Worm (Caenorhabditis elegans) whole organism, L4 larva: Measurements from ENCODE around the gene Y39G8B.7.

Experiments
- F10B5.3 ChIP-seq: sonication (generic microtip); optimal IDR thresholded peaks from 2 replicates; lab custom pipeline; 2016; ENCODE audit warnings: mild to moderate bottlenecking, missing genetic modification characterization, missing compliant biosample characterization
- F26F4.8 ChIP-seq: fragments of 200-800 bp; sonication (Bioruptor generic); conservative IDR thresholded peaks from 2 replicates; pipeline ENCODE4 v1.3.6; 2022; ENCODE audit warnings: missing genetic modification characterization, missing compliant biosample characterization
- F44E2.7 ChIP-seq: fragments of 200-800 bp; sonication (Bioruptor generic); IDR thresholded peaks from 2 replicates; pipeline ENCODE4 v2.1.2; 2022; ENCODE audit warnings: missing genetic modification characterization, missing compliant biosample characterization
- F49E8.2 ChIP-seq: sonication (generic microtip); optimal IDR thresholded peaks from 2 replicates; lab custom pipeline; 2016; ENCODE audit warnings: missing compliant biosample characterization, mild to moderate bottlenecking, missing genetic modification characterization, borderline replicate concordance
- T20F7.1 ChIP-seq: fragments of 200-800 bp; sonication (Bioruptor generic); optimal IDR thresholded peaks from 2 replicates; lab custom pipeline; 2018; ENCODE audit warnings: mild to moderate bottlenecking, missing genetic modification characterization, missing compliant biosample characterization
- Y75B8A.6 ChIP-seq: fragments of 200-800 bp; sonication (Bioruptor generic); IDR thresholded peaks from 2 replicates; pipeline ENCODE4 v1.3.6; 2022; ENCODE audit warnings: missing genetic modification reagents, missing genetic modification characterization, missing compliant biosample characterization
- aha-1 ChIP-seq: fragments of 150-350 bp; peaks from one replicate; lab custom pipeline; 2014; ENCODE audit warnings: missing biosample characterization, missing genetic modification characterization
- arid-1 ChIP-seq: fragments of 200-800 bp; sonication (Bioruptor generic); conservative IDR thresholded peaks from 2 replicates; pipeline ENCODE4 v1.3.6; 2022; ENCODE audit warnings: missing genetic modification reagents, missing genetic modification characterization, missing compliant biosample characterization
- attf-4 ChIP-seq: sonication (generic microtip); optimal IDR thresholded peaks from 3 replicates; lab custom pipeline; 2017; ENCODE audit warnings: missing biosample characterization, missing genetic modification characterization
- ceh-20 ChIP-seq: fragments of 200-800 bp; sonication (Bioruptor generic); IDR thresholded peaks from 2 replicates; pipeline ENCODE4 v1.3.6; 2022; ENCODE audit warnings: missing genetic modification reagents, missing genetic modification characterization, missing compliant biosample characterization
- cey-2 ChIP-seq: sonication (generic microtip); optimal IDR thresholded peaks from 3 replicates; lab custom pipeline; 2017; ENCODE audit warnings: missing genetic modification characterization, mild to moderate bottlenecking, missing compliant biosample characterization, antibody characterized with exemption, borderline replicate concordance; ENCODE audit not compliant: insufficient read depth
- daf-16 ChIP-seq, 3 experiments: sonication (generic microtip); optimal IDR thresholded peaks; 2 replicates each; lab custom pipeline; 2016 to 2017; ENCODE audit warnings: missing genetic modification characterization in 3 of 3, missing genetic modification reagents in 3 of 3, mild to moderate bottlenecking in 2 of 3, missing compliant biosample characterization in 2 of 3, missing biosample characterization in 1 of 3, moderate library complexity in 1 of 3
- daf-19 ChIP-seq: fragments of 200-800 bp; sonication (Bioruptor generic); conservative IDR thresholded peaks from 2 replicates; pipeline ENCODE4 v1.3.6; 2022; ENCODE audit warnings: missing genetic modification characterization, missing compliant biosample characterization
- dmd-9 ChIP-seq: fragments of 200-800 bp; sonication (Bioruptor generic); IDR thresholded peaks from 2 replicates; pipeline ENCODE4 v1.3.6; 2022; ENCODE audit warnings: missing genetic modification reagents, missing genetic modification characterization, missing compliant biosample characterization
- dpl-1 ChIP-seq: fragments of 150-350 bp; optimal IDR thresholded peaks from 2 replicates; lab custom pipeline; 2014; ENCODE audit warnings: missing biosample characterization, missing genetic modification reagents, missing genetic modification characterization
- dve-1 ChIP-seq: sonication (generic microtip); optimal IDR thresholded peaks from 2 replicates; lab custom pipeline; 2017; ENCODE audit warnings: antibody characterized with exemption, mild to moderate bottlenecking, missing genetic modification characterization, missing compliant biosample characterization; ENCODE audit not compliant: insufficient read depth
- egl-27 ChIP-seq: sonication (generic microtip); optimal IDR thresholded peaks from 3 replicates; lab custom pipeline; 2017; ENCODE audit warnings: missing biosample characterization, missing genetic modification reagents, missing genetic modification characterization
- fkh-10 ChIP-seq: fragments of 150-350 bp; optimal IDR thresholded peaks from 2 replicates; lab custom pipeline; 2014; ENCODE audit warnings: missing biosample characterization, missing genetic modification reagents, missing genetic modification characterization
- hif-1 ChIP-seq, 2 experiments: sonication (generic microtip); optimal IDR thresholded peaks; 2 replicates each; lab custom pipeline; 2016 to 2017; ENCODE audit warnings: missing compliant biosample characterization in 2 of 2, missing genetic modification characterization in 2 of 2, missing genetic modification reagents in 2 of 2, missing genotype in 2 of 2, mild to moderate bottlenecking in 1 of 2
- hlh-11 ChIP-seq: fragments of 200-800 bp; sonication (Bioruptor generic); optimal IDR thresholded peaks from 2 replicates; lab custom pipeline; 2018; ENCODE audit warnings: mild to moderate bottlenecking, missing genetic modification characterization, missing compliant biosample characterization
- hlh-30 ChIP-seq: sonication (generic microtip); optimal IDR thresholded peaks from 2 replicates; lab custom pipeline; 2017; ENCODE audit warnings: antibody characterized with exemption, mild to moderate bottlenecking, missing genetic modification characterization, missing compliant biosample characterization; ENCODE audit not compliant: insufficient read depth
- jun-1 ChIP-seq: fragments of 150-350 bp; optimal IDR thresholded peaks from 2 replicates; lab custom pipeline; 2014; ENCODE audit warnings: missing biosample characterization, missing genetic modification reagents, missing genetic modification characterization
- lin-1 ChIP-seq: fragments of 200-800 bp; sonication (Bioruptor generic); IDR thresholded peaks from 2 replicates; pipeline ENCODE4 v1.3.6; 2022; ENCODE audit warnings: missing genetic modification reagents, missing genetic modification characterization, missing compliant biosample characterization
- lin-13 ChIP-seq: fragments of 150-350 bp; optimal IDR thresholded peaks from 2 replicates; lab custom pipeline; 2014; ENCODE audit warnings: missing biosample characterization, missing genetic modification reagents, missing genetic modification characterization
- lin-38 ChIP-seq: fragments of 200-800 bp; sonication (Bioruptor generic); IDR thresholded peaks from 2 replicates; pipeline ENCODE4 v1.3.6; 2022; ENCODE audit warnings: missing genetic modification reagents, missing genetic modification characterization, missing compliant biosample characterization
- lin-39 ChIP-seq: fragments of 150-350 bp; optimal IDR thresholded peaks from 2 replicates; lab custom pipeline; 2014; ENCODE audit warnings: missing biosample characterization, missing genetic modification reagents, missing genetic modification characterization
- lsy-2 ChIP-seq, 2 experiments: fragments of 150-350 bp in 1 of 2; sonication (generic microtip) in 1 of 2; optimal IDR thresholded peaks; 2 replicates each; lab custom pipeline; 2014 to 2017; ENCODE audit warnings: missing biosample characterization in 2 of 2, missing genetic modification characterization in 2 of 2
- mdt-29 ChIP-seq: fragments of 200-800 bp; sonication (Bioruptor generic); IDR thresholded peaks from 2 replicates; pipeline ENCODE4 v1.3.6; 2022; ENCODE audit warnings: missing genetic modification reagents, missing genetic modification characterization, missing compliant biosample characterization
- mes-2 ChIP-seq: sonication (generic microtip); optimal IDR thresholded peaks from 2 replicates; lab custom pipeline; 2016; ENCODE audit warnings: missing genotype, mild to moderate bottlenecking, missing genetic modification characterization, missing compliant biosample characterization; ENCODE audit not compliant: poor library complexity, severe bottlenecking
- mxl-2 ChIP-seq: fragments of 200-800 bp; sonication (Bioruptor generic); conservative IDR thresholded peaks from 2 replicates; pipeline ENCODE4 v1.3.6; 2022; ENCODE audit warnings: missing genetic modification reagents, missing genetic modification characterization, missing compliant biosample characterization
- nhr-102 ChIP-seq: sonication (generic microtip); optimal IDR thresholded peaks from 2 replicates; lab custom pipeline; 2016; ENCODE audit warnings: mild to moderate bottlenecking, missing genetic modification characterization, moderate library complexity, missing compliant biosample characterization
- nhr-11 ChIP-seq: fragments of 150-350 bp; optimal IDR thresholded peaks from 2 replicates; lab custom pipeline; 2014; ENCODE audit warnings: missing biosample characterization, missing genetic modification characterization
- nhr-111 ChIP-seq: fragments of 200-800 bp; sonication (Bioruptor generic); optimal IDR thresholded peaks from 2 replicates; lab custom pipeline; 2018; ENCODE audit warnings: mild to moderate bottlenecking, missing genetic modification characterization, missing compliant biosample characterization
- nhr-42 ChIP-seq: fragments of 200-800 bp; sonication (Bioruptor generic); IDR thresholded peaks from 2 replicates; pipeline ENCODE4 v1.3.6; 2022; ENCODE audit warnings: missing genetic modification characterization, missing compliant biosample characterization
- nhr-6 ChIP-seq: fragments of 150-350 bp; optimal IDR thresholded peaks from 2 replicates; lab custom pipeline; 2014; ENCODE audit warnings: missing biosample characterization, missing genetic modification characterization
- pha-4 ChIP-seq, 2 experiments: fragments of 150-350 bp in 1 of 2; fragments of 200-800 bp in 1 of 2; sonication (Bioruptor generic) in 1 of 2; IDR thresholded peaks in 1 of 2; optimal IDR thresholded peaks in 1 of 2; 2 replicates each; pipeline versions ENCODE4 v1.3.6 to Lab custom; 2014 to 2022; ENCODE audit warnings: missing genetic modification characterization in 2 of 2, missing genetic modification reagents in 2 of 2, missing biosample characterization in 1 of 2, missing compliant biosample characterization in 1 of 2
- spr-1 ChIP-seq: sonication (generic microtip); optimal IDR thresholded peaks from 2 replicates; lab custom pipeline; 2016; ENCODE audit warnings: mild to moderate bottlenecking, missing genetic modification characterization, missing compliant biosample characterization
- tag-97 ChIP-seq: fragments of 200-800 bp; sonication (Bioruptor generic); IDR thresholded peaks from 2 replicates; pipeline ENCODE4 v1.3.6; 2022; ENCODE audit warnings: missing genetic modification characterization, missing compliant biosample characterization
- unc-62 ChIP-seq, 3 experiments: fragments of 150-350 bp in 1 of 3; sonication (generic microtip); optimal IDR thresholded peaks in 2 of 3; peaks in 1 of 3; 1 replicate in 1 of 3; 2 replicates in 2 of 3; lab custom pipeline; 2014 to 2017; ENCODE audit warnings: missing biosample characterization in 3 of 3, missing genetic modification characterization in 3 of 3, missing genetic modification reagents in 3 of 3, missing genotype in 1 of 3
- vab-7 ChIP-seq: fragments of 200-800 bp; sonication (Bioruptor generic); IDR thresholded peaks from 2 replicates; pipeline ENCODE4 v1.3.6; 2022; ENCODE audit warnings: missing genetic modification reagents, missing genetic modification characterization, missing compliant biosample characterization
- zag-1 ChIP-seq: fragments of 150-350 bp; optimal IDR thresholded peaks from 2 replicates; lab custom pipeline; 2014; ENCODE audit warnings: missing biosample characterization, missing genetic modification characterization
- zfp-2 ChIP-seq: sonication (generic microtip); optimal IDR thresholded peaks from 2 replicates; lab custom pipeline; 2016; ENCODE audit warnings: mild to moderate bottlenecking, missing genetic modification characterization, missing compliant biosample characterization

The Y39G8B.7 gene

ce11 chrII:14042836-14043604, 48.2 kb upstream of the Y39G8B.7 start (continued):
- TF ChIP-seq lin-38 (no peak), cey-2 (tag; lab: Kevin White, UChicago) (no peak), mes-2 (tag; lab: Kevin White, UChicago) (peak; percentile 34), hlh-30 (tag; lab: Kevin White, UChicago) (peak; percentile 59), hlh-11 (tag; lab: Kevin White, UChicago) (peak; percentile 55), dpl-1 (GFP tag; lab: Kevin White, UChicago) (no peak), Y75B8A.6 (GFP tag; lab: Robert Waterston, UW) (no peak), zfp-2 (tag; lab: Kevin White, UChicago) (no peak), unc-62 (GFP tag; optimal IDR thresholded peaks at IDR 0.05 in 1 of 2; lab: Kevin White, UChicago) (no peak), unc-62 (tag; optimal IDR thresholded peaks at IDR 0.05; lab: Kevin White, UChicago) (no peak), nhr-111 (GFP tag; lab: Kevin White, UChicago) (no peak), F26F4.8 (GFP tag; lab: Robert Waterston, UW) (no peak), daf-16 (GFP tag; optimal IDR thresholded peaks at IDR 0.05; lab: Kevin White, UChicago) (no peak), daf-16 (tag; optimal IDR thresholded peaks at IDR 0.05; lab: Kevin White, UChicago) (peak; percentile 89), lsy-2 (tag; optimal IDR thresholded peaks at IDR 0.05; lab: Kevin White, UChicago) (peak in 1 of 2 experiments; percentile 12), vab-7 (GFP tag; lab: Robert Waterston, UW) (no peak), arid-1 (0 out of 2 replicates have a peak, but pooled peaks have one; percentile 6), lin-13 (GFP tag; lab: Kevin White, UChicago) (peak; percentile 38), F10B5.3 (tag; lab: Kevin White, UChicago) (no peak), fkh-10 (GFP tag; lab: Kevin White, UChicago) (no peak), attf-4 (no peak), F49E8.2 (tag; lab: Kevin White, UChicago) (no peak), lin-1 (GFP tag; lab: Robert Waterston, UW) (no peak), F44E2.7 (GFP tag; lab: Robert Waterston, UW) (no peak), ceh-20 (no peak), aha-1 (tag; lab: Kevin White, UChicago) (peak; percentile 79), tag-97 (GFP tag; lab: Robert Waterston, UW) (no peak), jun-1 (tag; lab: Kevin White, UChicago) (no peak), nhr-102 (tag; lab: Kevin White, UChicago) (peak; percentile 51), dve-1 (tag; lab: Kevin White, UChicago) (peak; percentile 86), nhr-11 (tag; lab: Kevin White, UChicago) (no peak), T20F7.1 (GFP tag; lab: Kevin White, UChicago) (no peak), lin-39 (no peak), spr-1 (no peak), nhr-42 (GFP tag; lab: Robert Waterston, UW) (no peak), mdt-29 (GFP tag; lab: Robert Waterston, UW) (no peak), daf-19 (no peak), nhr-6 (tag; lab: Kevin White, UChicago) (peak; percentile 47), egl-27 (no peak), dmd-9 (no peak), pha-4 (GFP tag; IDR thresholded peaks at IDR 0.05; lab: Robert Waterston, UW) (no peak), pha-4 (tag; optimal IDR thresholded peaks at IDR 0.05; lab: Kevin White, UChicago) (no peak), mxl-2 (GFP tag; lab: Robert Waterston, UW) (peak; percentile 54; the same call in 1 of the 2 replicates), zag-1 (tag; lab: Kevin White, UChicago) (no peak), hif-1 (tag; optimal IDR thresholded peaks at IDR 0.05; lab: Kevin White, UChicago) (no peak)
